Fruit fly (Drosophila melanogaster): ENCODE data around the gene CG4598.

The CG4598 gene

DNA sequence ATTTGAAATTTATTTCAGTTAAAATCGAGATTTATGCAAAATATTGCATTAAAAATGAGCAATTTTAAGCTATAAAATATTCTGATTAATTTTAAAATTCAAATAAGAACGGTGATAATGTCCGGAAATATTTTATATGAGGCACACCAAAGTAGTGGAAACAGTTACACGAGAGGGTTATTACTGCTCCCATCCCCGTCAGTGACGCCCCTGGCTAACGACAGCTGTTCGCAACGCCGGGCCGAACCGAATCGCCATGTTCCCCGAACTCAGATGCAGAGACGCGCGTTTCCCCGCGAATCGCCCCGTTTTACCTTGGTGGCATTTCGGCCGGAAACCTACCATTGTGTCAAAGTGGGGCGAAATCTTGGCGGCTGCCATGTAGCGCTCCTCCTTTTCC lies 6.6 kb upstream of the CG4598 start (continued):
- TF ChIP-seq Jarid2 (GFP tag; optimal IDR thresholded peaks at IDR 0.05): no peak
- TF ChIP-seq D19A (tag; optimal IDR thresholded peaks at IDR 0.05): no peak
- TF ChIP-seq lmd (GFP tag; IDR thresholded peaks at IDR 0.05): peak; percentile 40; the same call in 1 of the 2 replicates
- TF ChIP-seq onecut (GFP tag; IDR thresholded peaks at IDR 0.05): no peak
- peak; percentile 38; the same call in 1 of the 2 replicates for TF ChIP-seq HLH3B (GFP tag; IDR thresholded peaks at IDR 0.05)
- TF ChIP-seq CG12155 (GFP tag; optimal IDR thresholded peaks at IDR 0.05): no peak
- peak; percentile 9 for TF ChIP-seq CG13296 (GFP tag; optimal IDR thresholded peaks at IDR 0.05)
- TF ChIP-seq MESR4 (GFP tag; optimal IDR thresholded peaks at IDR 0.05): no peak
- TF ChIP-seq ttk (GFP tag; IDR thresholded peaks at IDR 0.05): 0 out of 2 replicates have a peak, but pooled peaks have one; percentile 25
- no peak for TF ChIP-seq CG12104 (GFP tag; optimal IDR thresholded peaks at IDR 0.05)
- TF ChIP-seq CG5953 (GFP tag; IDR thresholded peaks at IDR 0.05): peak; percentile 66
- TF ChIP-seq slbo (GFP tag; IDR thresholded peaks at IDR 0.05): peak; percentile 74
- TF ChIP-seq row (GFP tag; IDR thresholded peaks at IDR 0.05): peak; percentile 81
- no peak for TF ChIP-seq lov (optimal IDR thresholded peaks at IDR 0.05)
- TF ChIP-seq lov (GFP tag; IDR thresholded peaks at IDR 0.05): 0 out of 3 replicates have a peak, but pooled peaks have one; percentile 10
- peak; percentile 13; the same call in 1 of the 3 replicates for TF ChIP-seq dysf (GFP tag; IDR thresholded peaks at IDR 0.05)
- no peak for TF ChIP-seq NK7.1 (GFP tag; optimal IDR thresholded peaks at IDR 0.05)
- TF ChIP-seq CG7372 (GFP tag; IDR thresholded peaks at IDR 0.05): no peak
- no peak for TF ChIP-seq jing (GFP tag; optimal IDR thresholded peaks at IDR 0.05)
- TF ChIP-seq CG10366 (GFP tag; IDR thresholded peaks at IDR 0.05): no peak
- TF ChIP-seq Gug (GFP tag; IDR thresholded peaks at IDR 0.05): peak; percentile 60; the same call in 2 of the 4 replicates
- no peak for TF ChIP-seq dati (GFP tag; IDR thresholded peaks at IDR 0.05)
- TF ChIP-seq CG17359 (tag; optimal IDR thresholded peaks at IDR 0.05): peak; percentile 39
- no peak for TF ChIP-seq Kr (GFP tag; optimal IDR thresholded peaks at IDR 0.05)
- no peak for TF ChIP-seq Sry-δ (GFP tag; optimal IDR thresholded peaks at IDR 0.05)
- no peak for TF ChIP-seq CG30020 (tag; optimal IDR thresholded peaks at IDR 0.05)
- TF ChIP-seq jumu (GFP tag; optimal IDR thresholded peaks at IDR 0.05): peak; percentile 19
- no peak for TF ChIP-seq CG13123 (GFP tag; optimal IDR thresholded peaks at IDR 0.05)
- TF ChIP-seq CG10565 (GFP tag; optimal IDR thresholded peaks at IDR 0.05): no peak
- TF ChIP-seq CG11456 (GFP tag; IDR thresholded peaks at IDR 0.05): 0 out of 3 replicates have a peak, but pooled peaks have one; percentile 34
- TF ChIP-seq pros (GFP tag; optimal IDR thresholded peaks at IDR 0.05): no peak
- TF ChIP-seq CG43689 (GFP tag; IDR thresholded peaks at IDR 0.05): no peak
- no peak for TF ChIP-seq Atf3 (GFP tag; optimal IDR thresholded peaks at IDR 0.05)
- no peak for TF ChIP-seq ERR (GFP tag; optimal IDR thresholded peaks at IDR 0.05)
- TF ChIP-seq CG7963 (GFP tag; IDR thresholded peaks at IDR 0.05; ENCODE audit: partially characterized antibody): no peak
- TF ChIP-seq sima (GFP tag; optimal IDR thresholded peaks at IDR 0.05): no peak
- no peak for TF ChIP-seq kay (GFP tag; optimal IDR thresholded peaks at IDR 0.05)
- TF ChIP-seq Asciz (GFP tag; optimal IDR thresholded peaks at IDR 0.05): no peak
- TF ChIP-seq CG5245 (GFP tag; optimal IDR thresholded peaks at IDR 0.05): no peak
- no peak for TF ChIP-seq CG12391 (tag; optimal IDR thresholded peaks at IDR 0.05)
- no peak for TF ChIP-seq CG12071 (GFP tag; optimal IDR thresholded peaks at IDR 0.05)
- no peak for TF ChIP-seq Vsx1 (GFP tag; optimal IDR thresholded peaks at IDR 0.05)
- no peak for TF ChIP-seq MTF-1 (GFP tag; optimal IDR thresholded peaks at IDR 0.05; ENCODE audit: borderline replicate concordance)
- no peak for TF ChIP-seq Hsf (GFP tag; optimal IDR thresholded peaks at IDR 0.05)
- TF ChIP-seq mirr (GFP tag; optimal IDR thresholded peaks at IDR 0.05): no peak
- peak; percentile 22 for TF ChIP-seq MBD-R2 (GFP tag; IDR thresholded peaks at IDR 0.05)
- no peak for TF ChIP-seq dimm (GFP tag; IDR thresholded peaks at IDR 0.05)
- TF ChIP-seq Ravus (GFP tag; IDR thresholded peaks at IDR 0.05): no peak
- no peak for TF ChIP-seq so (GFP tag; IDR thresholded peaks at IDR 0.05)
- no peak for TF ChIP-seq CG15269 (tag; optimal IDR thresholded peaks at IDR 0.05)
- peak; percentile 64 for TF ChIP-seq Rfx (GFP tag; IDR thresholded peaks at IDR 0.05)
- TF ChIP-seq klu (GFP tag; IDR thresholded peaks at IDR 0.05): no peak
- no peak for TF ChIP-seq CG13424 (tag; optimal IDR thresholded peaks at IDR 0.05)

Data from whole organism, embryonic.